Worm (Caenorhabditis elegans): ENCODE results near the gene math-40.

math-40 gene

ce11 chrII:1830182-1830682 lies at the start of gene math-40:
TSS of gene math-40 (plus strand) at chrII:1830632.
- no peak for TF ChIP-seq cog-1 (tag; optimal IDR thresholded peaks at IDR 0.05)
- no peak for TF ChIP-seq med-1 (GFP tag; optimal IDR thresholded peaks at IDR 0.05; ENCODE audit: insufficient read depth)
- no peak for TF ChIP-seq ztf-29 (GFP tag; IDR thresholded peaks at IDR 0.05)
- no peak for TF ChIP-seq klf-2 (GFP tag; conservative IDR thresholded peaks at IDR 0.05)
- TF ChIP-seq ztf-23 (GFP tag; IDR thresholded peaks at IDR 0.05) = no peak
- TF ChIP-seq ref-1 (GFP tag; conservative IDR thresholded peaks at IDR 0.05) = no peak
- TF ChIP-seq flt-1 (GFP tag; IDR thresholded peaks at IDR 0.05) = no peak
- no peak for TF ChIP-seq T22C8.4 (GFP tag; IDR thresholded peaks at IDR 0.05)
- no peak for TF ChIP-seq tab-1 (GFP tag; IDR thresholded peaks at IDR 0.05)

DNA sequence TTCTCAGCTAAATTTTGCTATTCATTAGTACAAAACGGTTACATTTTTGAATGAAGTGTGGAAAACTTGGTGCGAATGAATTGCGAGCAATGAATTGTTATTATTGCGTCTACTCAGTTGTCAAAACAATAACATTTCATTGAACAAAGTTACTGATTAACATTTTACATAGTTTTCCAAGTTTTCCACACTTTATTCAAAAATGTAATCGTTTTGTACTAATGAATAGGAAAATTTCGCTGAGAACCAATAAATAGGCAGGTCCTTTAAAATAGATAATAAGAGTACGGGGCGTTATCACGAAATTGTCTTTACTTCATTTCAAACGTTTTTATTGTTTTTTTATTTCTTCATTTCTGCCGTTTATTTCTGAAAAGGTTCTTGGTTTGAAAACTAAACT lies 48.0 kb upstream of the math-40 start, which contains the start of gene math-4:
Gene math-4, minus strand, starts transcription at position 101 of the 400 bp plus-strand sequence.
- TF ChIP-seq T22C8.4 (GFP tag; IDR thresholded peaks at IDR 0.05) (no peak), ztf-29 (GFP tag; IDR thresholded peaks at IDR 0.05) (no peak)

ce11 chrII:1784799-1785198 lies 45.6 kb upstream of the math-40 start, which contains the start of gene C08F1.11:
TSS of gene C08F1.11 (minus strand) at chrII:1784899.
- no peak for TF ChIP-seq med-1 (GFP tag; optimal IDR thresholded peaks at IDR 0.05; ENCODE audit: insufficient read depth)
- TF ChIP-seq flt-1 (GFP tag; IDR thresholded peaks at IDR 0.05) = no peak
- TF ChIP-seq klf-2 (GFP tag; conservative IDR thresholded peaks at IDR 0.05) = no peak
- no peak for TF ChIP-seq T22C8.4 (GFP tag; IDR thresholded peaks at IDR 0.05)
- no peak for TF ChIP-seq tab-1 (GFP tag; IDR thresholded peaks at IDR 0.05)
- no peak for TF ChIP-seq ztf-23 (GFP tag; IDR thresholded peaks at IDR 0.05)
- no peak for TF ChIP-seq ref-1 (GFP tag; conservative IDR thresholded peaks at IDR 0.05)
- TF ChIP-seq cog-1 (tag; optimal IDR thresholded peaks at IDR 0.05) = no peak
- no peak for TF ChIP-seq ztf-29 (GFP tag; IDR thresholded peaks at IDR 0.05)

DNA sequence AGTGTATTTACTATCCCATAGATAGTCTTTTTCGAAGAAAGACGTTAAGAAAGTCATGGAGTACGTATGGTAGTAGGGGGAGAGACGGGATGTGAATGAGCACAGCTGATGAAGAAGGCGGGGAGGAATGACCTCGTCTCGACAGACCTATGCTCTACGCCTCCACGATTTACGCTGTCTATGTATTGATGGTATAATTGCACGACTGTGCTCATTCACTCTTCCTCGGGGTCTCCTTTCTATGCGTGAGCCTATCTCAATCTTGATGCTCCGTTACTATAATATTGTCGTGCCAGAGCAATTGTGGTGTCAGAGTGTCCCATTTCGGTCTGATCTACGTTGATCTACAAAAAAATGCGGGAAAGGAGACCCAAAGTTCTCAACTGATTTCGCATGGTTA lies 44.2 kb upstream of the math-40 start, which contains the start of gene C08F1.10:
Gene C08F1.10, minus strand, starts transcription at position 101 of the 400 bp plus-strand sequence.
- TF ChIP-seq med-1 (GFP tag; optimal IDR thresholded peaks at IDR 0.05; ENCODE audit: insufficient read depth) = no peak
- TF ChIP-seq klf-2 (GFP tag; conservative IDR thresholded peaks at IDR 0.05) = no peak
- no peak for TF ChIP-seq T22C8.4 (GFP tag; IDR thresholded peaks at IDR 0.05)
- TF ChIP-seq ztf-29 (GFP tag; IDR thresholded peaks at IDR 0.05) = no peak
- TF ChIP-seq ref-1 (GFP tag; conservative IDR thresholded peaks at IDR 0.05) = no peak
- TF ChIP-seq cog-1 (tag; optimal IDR thresholded peaks at IDR 0.05) = no peak
- no peak for TF ChIP-seq tab-1 (GFP tag; IDR thresholded peaks at IDR 0.05)
- no peak for TF ChIP-seq ztf-23 (GFP tag; IDR thresholded peaks at IDR 0.05)
- TF ChIP-seq flt-1 (GFP tag; IDR thresholded peaks at IDR 0.05) = no peak

DNA sequence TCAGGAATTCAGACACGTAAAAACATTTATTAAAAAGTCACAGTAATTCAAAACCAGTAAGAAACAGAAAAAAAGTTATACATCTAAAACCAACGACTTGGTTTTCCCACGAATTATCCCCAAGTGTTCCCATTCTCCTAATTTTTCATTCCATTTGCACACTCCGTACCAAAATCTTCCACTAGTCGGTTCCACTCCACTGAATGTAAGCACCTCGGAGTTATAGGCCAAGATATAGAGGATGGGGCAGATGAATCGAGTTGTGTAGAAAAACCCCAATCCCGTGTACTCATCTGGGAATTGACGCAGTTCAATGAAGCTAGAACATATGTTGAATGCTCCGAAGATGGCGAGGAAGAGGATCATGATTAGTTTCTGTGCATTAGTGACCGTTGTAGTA lies 43.2 kb upstream of the math-40 start:
- no peak for TF ChIP-seq ztf-23 (GFP tag; IDR thresholded peaks at IDR 0.05)
- no peak for TF ChIP-seq ref-1 (GFP tag; conservative IDR thresholded peaks at IDR 0.05)
- no peak for TF ChIP-seq klf-2 (GFP tag; conservative IDR thresholded peaks at IDR 0.05)
- no peak for TF ChIP-seq med-1 (GFP tag; optimal IDR thresholded peaks at IDR 0.05; ENCODE audit: insufficient read depth)
- no peak for TF ChIP-seq tab-1 (GFP tag; IDR thresholded peaks at IDR 0.05)
- no peak for TF ChIP-seq cog-1 (tag; optimal IDR thresholded peaks at IDR 0.05)
- TF ChIP-seq flt-1 (GFP tag; IDR thresholded peaks at IDR 0.05) = no peak
- TF ChIP-seq T22C8.4 (GFP tag; IDR thresholded peaks at IDR 0.05) = no peak
- no peak for TF ChIP-seq ztf-29 (GFP tag; IDR thresholded peaks at IDR 0.05)

ce11 chrII:1788087-1788486 lies 42.3 kb upstream of the math-40 start, which contains the start of the genes C08F1.6 and fbxb-13:
TSS of gene C08F1.6 (minus strand) at chrII:1788187.
TSS of gene fbxb-13 (plus strand) at chrII:1788277.
- TF ChIP-seq med-1 (GFP tag; optimal IDR thresholded peaks at IDR 0.05; ENCODE audit: insufficient read depth) (no peak), cog-1 (tag; optimal IDR thresholded peaks at IDR 0.05) (no peak), tab-1 (GFP tag; IDR thresholded peaks at IDR 0.05) (no peak), klf-2 (GFP tag; conservative IDR thresholded peaks at IDR 0.05) (no peak)

DNA sequence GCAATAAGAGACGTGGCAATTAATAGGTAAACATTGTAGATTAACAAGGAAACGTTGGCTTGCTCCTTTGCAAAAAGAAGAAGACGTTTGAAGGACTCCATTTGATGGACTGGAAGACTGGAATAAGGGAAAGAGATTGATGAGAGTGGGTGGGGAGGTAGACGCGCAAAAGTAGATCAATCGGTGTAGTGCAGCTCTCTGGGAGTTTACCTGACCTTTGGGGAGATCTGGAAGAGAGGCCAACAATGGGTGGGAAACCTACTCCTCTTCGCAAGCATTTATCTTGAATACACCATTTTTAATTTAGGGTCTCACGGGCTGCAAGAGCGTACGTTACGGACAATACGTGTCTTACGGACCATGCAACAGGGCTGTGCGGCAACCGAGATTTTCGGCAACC lies 24.1 kb upstream of the math-40 start, which contains the start of gene C08F1.12:
Gene C08F1.12, minus strand, starts transcription at position 101 of the 400 bp plus-strand sequence.
- TF ChIP-seq flt-1 (GFP tag; IDR thresholded peaks at IDR 0.05) = no peak
- no peak for TF ChIP-seq ztf-29 (GFP tag; IDR thresholded peaks at IDR 0.05)
- no peak for TF ChIP-seq cog-1 (tag; optimal IDR thresholded peaks at IDR 0.05)
- TF ChIP-seq klf-2 (GFP tag; conservative IDR thresholded peaks at IDR 0.05) = no peak
- TF ChIP-seq med-1 (GFP tag; optimal IDR thresholded peaks at IDR 0.05; ENCODE audit: insufficient read depth) = no peak

DNA sequence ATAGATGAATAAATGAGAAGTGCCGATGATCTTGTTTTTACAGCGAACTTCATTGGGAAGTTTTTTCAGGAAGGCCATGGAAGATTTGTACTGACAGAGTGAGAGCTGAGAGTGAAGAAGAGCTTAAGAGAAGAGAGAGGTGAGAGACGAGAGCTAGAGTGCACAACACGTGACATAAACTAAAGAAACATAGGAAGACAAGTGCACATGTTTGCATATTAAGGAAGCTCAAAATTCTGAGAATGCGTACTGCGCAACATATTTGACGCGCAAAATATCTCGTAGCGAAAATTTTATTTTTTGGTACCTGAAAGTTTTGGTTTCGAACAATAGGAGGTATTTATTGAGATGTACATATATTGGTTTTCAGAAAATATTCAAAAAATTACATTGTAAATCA lies 22.2 kb upstream of the math-40 start, which contains the start of gene C08F1.8:
Gene C08F1.8, minus strand, starts transcription at position 101 of the 400 bp plus-strand sequence.
- TF ChIP-seq ref-1 (GFP tag; conservative IDR thresholded peaks at IDR 0.05) = no peak
- no peak for TF ChIP-seq tab-1 (GFP tag; IDR thresholded peaks at IDR 0.05)
- TF ChIP-seq klf-2 (GFP tag; conservative IDR thresholded peaks at IDR 0.05) = no peak
- no peak for TF ChIP-seq T22C8.4 (GFP tag; IDR thresholded peaks at IDR 0.05)
- no peak for TF ChIP-seq flt-1 (GFP tag; IDR thresholded peaks at IDR 0.05)
- no peak for TF ChIP-seq med-1 (GFP tag; optimal IDR thresholded peaks at IDR 0.05; ENCODE audit: insufficient read depth)
- no peak for TF ChIP-seq cog-1 (tag; optimal IDR thresholded peaks at IDR 0.05)
- no peak for TF ChIP-seq ztf-29 (GFP tag; IDR thresholded peaks at IDR 0.05)
- TF ChIP-seq ztf-23 (GFP tag; IDR thresholded peaks at IDR 0.05) = no peak

ce11 chrII:1816053-1816452 lies 14.4 kb upstream of the math-40 start:
- no peak for TF ChIP-seq ztf-23 (GFP tag; IDR thresholded peaks at IDR 0.05)

DNA sequence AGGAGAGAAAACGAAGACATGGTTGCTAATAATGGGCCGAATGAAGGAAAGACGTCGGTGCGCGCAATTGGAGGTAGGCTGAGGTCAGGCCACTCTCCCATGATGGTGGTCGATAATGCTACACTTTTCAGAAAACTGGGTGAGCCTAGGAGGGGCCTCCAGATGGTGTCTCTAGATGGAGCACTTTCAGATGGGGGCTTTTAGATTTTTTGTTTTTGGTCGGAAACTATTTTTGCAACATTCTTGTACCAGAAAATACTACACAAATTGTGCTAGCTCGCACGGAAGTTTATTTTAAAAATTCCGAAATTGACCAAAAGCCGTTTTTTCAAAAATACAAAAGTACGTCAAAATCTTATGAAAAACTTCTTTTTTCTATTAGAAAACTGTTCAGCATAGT lies 12.1 kb upstream of the math-40 start, which contains the start of gene fbxb-10:
Gene fbxb-10, minus strand, starts transcription at position 101 of the 400 bp plus-strand sequence.
- no peak for TF ChIP-seq ref-1 (GFP tag; conservative IDR thresholded peaks at IDR 0.05)
- no peak for TF ChIP-seq T22C8.4 (GFP tag; IDR thresholded peaks at IDR 0.05)
- TF ChIP-seq flt-1 (GFP tag; IDR thresholded peaks at IDR 0.05) = no peak
- no peak for TF ChIP-seq tab-1 (GFP tag; IDR thresholded peaks at IDR 0.05)
- TF ChIP-seq cog-1 (tag; optimal IDR thresholded peaks at IDR 0.05) = no peak

Data from whole organism, midembryonic.